Fruit fly (Drosophila melanogaster) whole organism, embryonic: ENCODE measurements around the gene CG4733.
A peak's percentile ranks its signal among the peaks of the same experiment; 100 is the strongest.

Source experiments
- Atf-2 ChIP-seq: fragments of 200-800 bp; sonication (Bioruptor generic); optimal IDR thresholded peaks from 2 replicates; lab custom pipeline; 2016; ENCODE audit warnings: missing biosample characterization, missing genetic modification characterization
- B-H1 ChIP-seq: fragments of 200-800 bp; sonication (Bioruptor generic); IDR thresholded peaks from 3 replicates; pipeline ENCODE4 v1.3.6; 2022; ENCODE audit warnings: missing biosample characterization, missing genetic modification characterization
- Blimp-1 ChIP-seq: fragments of 200-800 bp; sonication (Bioruptor generic); optimal IDR thresholded peaks from 3 replicates; lab custom pipeline; 2018; ENCODE audit warnings: missing biosample characterization, missing genetic modification characterization, mild to moderate bottlenecking, moderate library complexity, missing genetic modification reagents
- CG11398 ChIP-seq: fragments of 200-800 bp; sonication (Bioruptor generic); optimal IDR thresholded peaks from 2 replicates; lab custom pipeline; 2016; ENCODE audit warnings: missing biosample characterization, missing genetic modification characterization
- CG17385 ChIP-seq: fragments of 200-800 bp; sonication (Bioruptor generic); optimal IDR thresholded peaks from 3 replicates; lab custom pipeline; 2018; ENCODE audit warnings: missing biosample characterization, mild to moderate bottlenecking, missing genetic modification characterization
- CG17568 ChIP-seq: fragments of 200-800 bp; sonication (Bioruptor generic); optimal IDR thresholded peaks from 2 replicates; lab custom pipeline; 2018; ENCODE audit warnings: missing biosample characterization, mild to moderate bottlenecking, missing genetic modification characterization, moderate library complexity
- CG17829 ChIP-seq: fragments of 200-800 bp; optimal IDR thresholded peaks from 2 replicates; lab custom pipeline; 2019; ENCODE audit warnings: missing biosample characterization, mild to moderate bottlenecking, missing genetic modification characterization, moderate library complexity
- CG17912 ChIP-seq: fragments of 200-800 bp; sonication (Bioruptor generic); optimal IDR thresholded peaks from 2 replicates; lab custom pipeline; 2018; ENCODE audit warnings: missing biosample characterization, mild to moderate bottlenecking, missing genetic modification characterization
- CG18599 ChIP-seq: fragments of 200-800 bp; sonication (Bioruptor generic); optimal IDR thresholded peaks from 3 replicates; lab custom pipeline; 2017; ENCODE audit warnings: missing biosample characterization, missing genetic modification characterization, mild to moderate bottlenecking, moderate library complexity, missing genetic modification reagents
- CG18619 ChIP-seq: fragments of 200-800 bp; sonication (Bioruptor generic); optimal IDR thresholded peaks from 3 replicates; lab custom pipeline; 2017; ENCODE audit warnings: missing biosample characterization, mild to moderate bottlenecking, missing genetic modification characterization
- CG2116 ChIP-seq: fragments of 200-800 bp; sonication (Bioruptor generic); optimal IDR thresholded peaks from 3 replicates; lab custom pipeline; 2018; ENCODE audit warnings: missing biosample characterization, mild to moderate bottlenecking, missing genetic modification characterization
- CG2129 ChIP-seq: fragments of 200-800 bp; sonication (Bioruptor generic); IDR thresholded peaks from 2 replicates; pipeline ENCODE4 v1.3.6; 2022; ENCODE audit warnings: missing biosample characterization, missing genetic modification characterization; ENCODE audit not compliant: partially characterized antibody
- CG2678 ChIP-seq: fragments of 200-800 bp; sonication (Bioruptor generic); optimal IDR thresholded peaks from 3 replicates; lab custom pipeline; 2019; ENCODE audit warnings: missing biosample characterization, mild to moderate bottlenecking, missing genetic modification characterization, moderate library complexity
- CG3838 ChIP-seq: fragments of 200-800 bp; sonication (Bioruptor generic); optimal IDR thresholded peaks from 3 replicates; lab custom pipeline; 2016; ENCODE audit warnings: missing biosample characterization, missing genetic modification characterization
- CG4617 ChIP-seq: fragments of 200-800 bp; sonication (Bioruptor generic); optimal IDR thresholded peaks from 3 replicates; lab custom pipeline; 2016; ENCODE audit warnings: missing biosample characterization, missing genetic modification characterization, borderline replicate concordance
- CG5245 ChIP-seq: fragments of 200-800 bp; sonication (Bioruptor generic); optimal IDR thresholded peaks from 3 replicates; lab custom pipeline; 2016; ENCODE audit warnings: missing biosample characterization, missing genetic modification characterization
- CG6765 ChIP-seq: fragments of 200-800 bp; sonication (Bioruptor generic); optimal IDR thresholded peaks from 3 replicates; lab custom pipeline; 2017; ENCODE audit warnings: missing biosample characterization, mild to moderate bottlenecking, missing genetic modification characterization
- CG8388 ChIP-seq: fragments of 200-800 bp; sonication (Bioruptor generic); optimal IDR thresholded peaks from 2 replicates; lab custom pipeline; 2019; ENCODE audit warnings: missing biosample characterization, mild to moderate bottlenecking, missing genetic modification characterization, moderate library complexity
- CG9609 ChIP-seq: fragments of 200-800 bp; sonication (Bioruptor generic); optimal IDR thresholded peaks from 3 replicates; lab custom pipeline; 2016; ENCODE audit warnings: missing biosample characterization, missing genetic modification characterization
- Dbx ChIP-seq: fragments of 200-800 bp; sonication (Bioruptor generic); IDR thresholded peaks from 3 replicates; pipeline ENCODE4 v1.3.6; 2022; ENCODE audit warnings: missing biosample characterization, missing genetic modification characterization
- Doc2 ChIP-seq: fragments of 200-800 bp; sonication (Bioruptor generic); IDR thresholded peaks from 2 replicates; pipeline ENCODE4 v1.3.6; 2022; ENCODE audit warnings: missing biosample characterization, missing genetic modification characterization
- Ets65A ChIP-seq: fragments of 200-800 bp; sonication (Bioruptor generic); peaks from one replicate; lab custom pipeline; 2016; ENCODE audit warnings: missing biosample characterization, missing genetic modification characterization
- Gsc ChIP-seq: fragments of 200-800 bp; sonication (Bioruptor generic); IDR thresholded peaks from 2 replicates; pipeline ENCODE4 v1.3.6; 2022; ENCODE audit warnings: missing biosample characterization, missing genetic modification characterization
- Lpt ChIP-seq: fragments of >200 bp; optimal IDR thresholded peaks from 2 replicates; lab custom pipeline; 2018; ENCODE audit warnings: missing biosample characterization, missing genetic modification characterization
- MTF-1 ChIP-seq: fragments of 200-800 bp; sonication (Bioruptor generic); optimal IDR thresholded peaks from 2 replicates; lab custom pipeline; 2018; ENCODE audit warnings: missing biosample characterization, mild to moderate bottlenecking, missing genetic modification characterization, borderline replicate concordance
- NC2β ChIP-seq: fragments of 200-800 bp; sonication (Bioruptor generic); optimal IDR thresholded peaks from 2 replicates; lab custom pipeline; 2016; ENCODE audit warnings: missing biosample characterization, missing genetic modification characterization
- PHDP ChIP-seq: fragments of 200-800 bp; sonication (Bioruptor generic); optimal IDR thresholded peaks from 3 replicates; lab custom pipeline; 2018; ENCODE audit warnings: missing biosample characterization, mild to moderate bottlenecking, missing genetic modification characterization, moderate library complexity
- Sin3A ChIP-seq: fragments of >200 bp; optimal IDR thresholded peaks from 2 replicates; lab custom pipeline; 2018
- Sry-β ChIP-seq: fragments of 200-800 bp; sonication (Bioruptor generic); optimal IDR thresholded peaks from 2 replicates; lab custom pipeline; 2018; ENCODE audit warnings: missing biosample characterization, mild to moderate bottlenecking, missing genetic modification characterization, moderate library complexity
- TFAM ChIP-seq: fragments of 200-800 bp; sonication (Bioruptor generic); optimal IDR thresholded peaks from 2 replicates; lab custom pipeline; 2017; ENCODE audit warnings: missing biosample characterization, missing genetic modification characterization, inconsistent platforms
- Xrp1 ChIP-seq: fragments of 200-800 bp; sonication (Bioruptor generic); IDR thresholded peaks from 2 replicates; pipeline ENCODE4 v1.3.6; 2022; ENCODE audit warnings: missing biosample characterization, missing genetic modification characterization
- ap ChIP-seq: fragments of 200-800 bp; sonication (Bioruptor generic); IDR thresholded peaks from 2 replicates; pipeline ENCODE4 v1.3.6; 2022; ENCODE audit warnings: missing biosample characterization, missing genetic modification characterization
- ato ChIP-seq: fragments of 200-800 bp; sonication (Bioruptor generic); IDR thresholded peaks from 2 replicates; pipeline ENCODE4 v1.3.6; 2022; ENCODE audit warnings: missing biosample characterization, missing genetic modification characterization; ENCODE audit not compliant: partially characterized antibody
- az2 ChIP-seq: fragments of 200-800 bp; sonication (Bioruptor generic); optimal IDR thresholded peaks from 3 replicates; lab custom pipeline; 2016; ENCODE audit warnings: missing biosample characterization, missing genetic modification characterization
- cas ChIP-seq: fragments of 200-800 bp; sonication (Bioruptor generic); IDR thresholded peaks from 2 replicates; pipeline ENCODE4 v1.3.6; 2022; ENCODE audit warnings: missing biosample characterization, missing genetic modification characterization
- cato ChIP-seq: fragments of 200-800 bp; sonication (Bioruptor generic); optimal IDR thresholded peaks from 2 replicates; lab custom pipeline; 2016; ENCODE audit warnings: missing biosample characterization, missing genetic modification characterization, borderline replicate concordance
- da ChIP-seq: fragments of 200-800 bp; sonication (Bioruptor generic); optimal IDR thresholded peaks from 2 replicates; lab custom pipeline; 2016; ENCODE audit warnings: missing biosample characterization, missing genetic modification characterization
- dati ChIP-seq: fragments of 200-800 bp; sonication (Bioruptor generic); IDR thresholded peaks from 2 replicates; pipeline ENCODE4 v1.3.6; 2022; ENCODE audit warnings: missing biosample characterization, missing genetic modification characterization
- dm ChIP-seq: fragments of 200-800 bp; sonication (Bioruptor generic); optimal IDR thresholded peaks from 3 replicates; lab custom pipeline; 2016; ENCODE audit warnings: missing biosample characterization, missing genetic modification characterization
- gcm2 ChIP-seq: fragments of 200-800 bp; sonication (Bioruptor generic); optimal IDR thresholded peaks from 2 replicates; lab custom pipeline; 2016; ENCODE audit warnings: missing biosample characterization, missing genetic modification characterization
- lilli ChIP-seq: fragments of 200-800 bp; sonication (Bioruptor generic); optimal IDR thresholded peaks from 3 replicates; lab custom pipeline; 2016; ENCODE audit warnings: missing biosample characterization, missing genetic modification characterization
- luna ChIP-seq: fragments of 200-800 bp; sonication (Bioruptor generic); optimal IDR thresholded peaks from 2 replicates; lab custom pipeline; 2016; ENCODE audit warnings: missing biosample characterization, missing genetic modification characterization
- onecut ChIP-seq: fragments of 200-800 bp; sonication (Bioruptor generic); IDR thresholded peaks from 2 replicates; pipeline ENCODE4 v1.3.6; 2022; ENCODE audit warnings: missing biosample characterization, missing genetic modification characterization
- otp ChIP-seq: fragments of 200-800 bp; sonication (Bioruptor generic); IDR thresholded peaks from 3 replicates; pipeline ENCODE4, ENCODE4 v1.3.6; 2022; ENCODE audit warnings: missing biosample characterization, missing genetic modification characterization
- pfk ChIP-seq: fragments of 200-800 bp; sonication (Bioruptor generic); optimal IDR thresholded peaks from 2 replicates; lab custom pipeline; 2018; ENCODE audit warnings: missing biosample characterization, mild to moderate bottlenecking, missing genetic modification characterization, moderate library complexity
- pzg ChIP-seq: fragments of 200-800 bp; sonication (Bioruptor generic); optimal IDR thresholded peaks from 3 replicates; lab custom pipeline; 2018; ENCODE audit warnings: missing biosample characterization, mild to moderate bottlenecking, missing genetic modification characterization, moderate library complexity
- ro ChIP-seq: fragments of 200-800 bp; sonication (Bioruptor generic); IDR thresholded peaks from 2 replicates; pipeline ENCODE4 v1.3.6; 2022; ENCODE audit warnings: missing biosample characterization, missing genetic modification characterization
- sens ChIP-seq: fragments of 200-800 bp; sonication (Bioruptor generic); peaks from one replicate; lab custom pipeline; 2016; ENCODE audit warnings: missing biosample characterization, missing genetic modification characterization
- slbo ChIP-seq: fragments of 200-800 bp; sonication (Bioruptor generic); IDR thresholded peaks from 2 replicates; pipeline ENCODE4 v1.3.6; 2022; ENCODE audit warnings: missing biosample characterization, missing genetic modification characterization
- sob ChIP-seq: fragments of 200-800 bp; sonication (Bioruptor generic); IDR thresholded peaks from 2 replicates; pipeline ENCODE4 v1.3.6; 2022; ENCODE audit warnings: missing biosample characterization, missing genetic modification characterization
- tx ChIP-seq: fragments of 200-800 bp; sonication (Bioruptor generic); optimal IDR thresholded peaks from 2 replicates; lab custom pipeline; 2016; ENCODE audit warnings: missing biosample characterization, missing genetic modification characterization
- z ChIP-seq: fragments of 200-800 bp; sonication (Bioruptor generic); IDR thresholded peaks from 3 replicates; pipeline ENCODE4 v1.3.6; 2022; ENCODE audit warnings: missing biosample characterization, missing genetic modification characterization

Gene CG4733

DNA sequence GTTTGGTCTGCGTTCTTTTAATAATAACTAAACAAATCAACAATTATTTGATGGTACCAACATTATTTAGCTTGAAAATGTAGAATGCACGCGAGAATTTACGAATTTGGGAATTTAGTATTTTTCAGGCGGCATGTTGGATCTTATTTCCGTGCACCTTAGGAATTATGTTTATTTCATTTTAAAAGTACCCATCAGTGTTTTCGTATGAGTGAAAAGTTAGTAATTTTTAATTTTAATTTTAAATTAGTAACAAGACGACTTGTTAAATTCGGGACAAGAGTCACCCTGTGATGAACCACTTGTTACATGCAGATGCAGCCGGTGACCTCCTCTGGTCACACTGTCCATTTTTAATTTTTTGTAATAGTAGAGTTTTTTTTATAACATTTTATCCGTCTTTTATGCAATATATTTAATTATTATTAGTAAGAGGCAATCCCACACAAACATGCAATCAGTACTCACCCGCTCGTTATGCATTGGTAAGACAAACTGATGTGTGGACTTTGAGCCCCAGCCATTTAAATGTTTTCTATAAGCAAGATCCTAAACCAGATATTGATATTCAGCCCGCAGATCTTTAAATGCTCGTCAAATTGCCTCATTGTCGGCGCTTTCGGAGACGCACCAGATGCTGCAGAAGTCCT, 12.9 kb upstream of the CG4733 start, which contains the start of the genes CG17186 and Arc42 (continued):
- no peak for TF ChIP-seq sob (GFP tag; lab: Robert Waterston, UW)
- TF ChIP-seq CG17568 (GFP tag; lab: Kevin White, UChicago), result no peak
- no peak for TF ChIP-seq dm (GFP tag; lab: Kevin White, UChicago)
- TF ChIP-seq Lpt (GFP tag; lab: Kevin White, UChicago), result no peak
- TF ChIP-seq pzg (GFP tag; lab: Kevin White, UChicago), result peak; percentile 71
- peak; percentile 35 for TF ChIP-seq CG4617 (GFP tag; lab: Kevin White, UChicago)
- TF ChIP-seq CG9609, result no peak
- TF ChIP-seq CG2678 (tag; lab: Kevin White, UChicago), result peak; percentile 20
- TF ChIP-seq pfk, result no peak
- no peak for TF ChIP-seq MTF-1 (GFP tag; lab: Kevin White, UChicago)
- no peak for TF ChIP-seq CG17385 (GFP tag; lab: Kevin White, UChicago)
- TF ChIP-seq CG5245 (GFP tag; lab: Kevin White, UChicago), result no peak
- no peak for TF ChIP-seq Ets65A (GFP tag; lab: Kevin White, UChicago)
- no peak for TF ChIP-seq ap (GFP tag; lab: Robert Waterston, UW)
- TF ChIP-seq az2 (GFP tag; lab: Kevin White, UChicago), result peak; percentile 3
- no peak for TF ChIP-seq gcm2
- TF ChIP-seq Atf-2 (GFP tag; lab: Kevin White, UChicago), result no peak
- no peak for TF ChIP-seq Sry-β
- no peak for TF ChIP-seq CG6765 (GFP tag; lab: Kevin White, UChicago)
- TF ChIP-seq cato (GFP tag; lab: Kevin White, UChicago), result peak; percentile 3
- TF ChIP-seq onecut (GFP tag; lab: Robert Waterston, UW), result no peak
- no peak for TF ChIP-seq Blimp-1 (GFP tag; lab: Kevin White, UChicago)
- TF ChIP-seq Doc2 (GFP tag; lab: Robert Waterston, UW), result no peak
- TF ChIP-seq dati (GFP tag; lab: Robert Waterston, UW), result no peak
- TF ChIP-seq CG3838 (GFP tag; lab: Kevin White, UChicago), result no peak
- TF ChIP-seq ato, result no peak
- TF ChIP-seq CG17829 (tag; lab: Kevin White, UChicago), result peak; percentile 9
- no peak for TF ChIP-seq Dbx (GFP tag; lab: Robert Waterston, UW)
- TF ChIP-seq Sin3A (lab: Kevin White, UChicago), result peak; percentile 34
- TF ChIP-seq otp, result no peak
- no peak for TF ChIP-seq tx
- TF ChIP-seq CG2116 (GFP tag; lab: Kevin White, UChicago), result peak; percentile 54
- no peak for TF ChIP-seq CG18619 (GFP tag; lab: Kevin White, UChicago)
- TF ChIP-seq PHDP (tag; lab: Kevin White, UChicago), result peak; percentile 6
- TF ChIP-seq TFAM, result no peak
- TF ChIP-seq NC2β (GFP tag; lab: Kevin White, UChicago), result no peak
- TF ChIP-seq luna (GFP tag; lab: Kevin White, UChicago), result no peak
- TF ChIP-seq B-H1 (GFP tag; lab: Robert Waterston, UW), result no peak
- no peak for TF ChIP-seq z (GFP tag; lab: Robert Waterston, UW)
- peak; percentile 36 for TF ChIP-seq lilli (GFP tag; lab: Kevin White, UChicago)
- no peak for TF ChIP-seq CG18599
- no peak for TF ChIP-seq CG17912
- no peak for TF ChIP-seq da (GFP tag; lab: Kevin White, UChicago)
- no peak for TF ChIP-seq CG11398 (GFP tag; lab: Kevin White, UChicago)
- TF ChIP-seq ro (GFP tag; lab: Robert Waterston, UW), result no peak
- TF ChIP-seq CG8388, result peak; percentile 19
- TF ChIP-seq Gsc (GFP tag; lab: Robert Waterston, UW), result no peak
- TF ChIP-seq CG2129, result no peak
- no peak for TF ChIP-seq cas (GFP tag; lab: Robert Waterston, UW)
- no peak for TF ChIP-seq Xrp1 (GFP tag; lab: Robert Waterston, UW)
- TF ChIP-seq slbo (GFP tag; lab: Robert Waterston, UW), result no peak
- TF ChIP-seq sens, result peak; percentile 82
